Worm (Caenorhabditis elegans) whole organism, L2 larva: ENCODE data around the gene lab-2.

Experiments
- C34F6.9 ChIP-seq: fragments of 150-350 bp; optimal IDR thresholded peaks from 2 replicates; lab custom pipeline; 2014; ENCODE audit warnings: missing biosample characterization, missing genetic modification characterization
- F13H6.1 ChIP-seq: sonication (generic microtip); optimal IDR thresholded peaks from 2 replicates; lab custom pipeline; 2016; ENCODE audit warnings: missing genetic modification characterization, missing compliant biosample characterization
- R02D3.7 ChIP-seq: fragments of 150-350 bp; optimal IDR thresholded peaks from 2 replicates; lab custom pipeline; 2014; ENCODE audit warnings: missing biosample characterization, missing genetic modification characterization
- ZK546.5 ChIP-seq: sonication (generic microtip); optimal IDR thresholded peaks from 2 replicates; lab custom pipeline; 2017; ENCODE audit warnings: missing biosample characterization, missing genetic modification characterization
- aly-2 ChIP-seq: fragments of 150-350 bp; optimal IDR thresholded peaks from 2 replicates; lab custom pipeline; 2014; ENCODE audit warnings: missing biosample characterization, missing genetic modification characterization
- blmp-1 ChIP-seq: sonication (generic microtip); optimal IDR thresholded peaks from 2 replicates; lab custom pipeline; 2017; ENCODE audit warnings: missing genetic modification characterization, mild to moderate bottlenecking, missing compliant biosample characterization, antibody characterized with exemption, moderate library complexity; ENCODE audit not compliant: insufficient read depth
- ceh-16 ChIP-seq: fragments of 150-350 bp; optimal IDR thresholded peaks from 2 replicates; lab custom pipeline; 2014; ENCODE audit warnings: missing biosample characterization, missing genetic modification characterization
- crh-2 ChIP-seq: sonication (generic microtip); optimal IDR thresholded peaks from 2 replicates; lab custom pipeline; 2017; ENCODE audit warnings: missing biosample characterization, missing genetic modification characterization
- egl-27 ChIP-seq: sonication (generic microtip); optimal IDR thresholded peaks from 3 replicates; lab custom pipeline; 2017; ENCODE audit warnings: missing biosample characterization, missing genetic modification reagents, missing genetic modification characterization
- elt-1 ChIP-seq: fragments of 150-350 bp; optimal IDR thresholded peaks from 2 replicates; lab custom pipeline; 2014; ENCODE audit warnings: missing biosample characterization, missing genetic modification characterization
- fos-1 ChIP-seq: fragments of 150-350 bp; optimal IDR thresholded peaks from 2 replicates; lab custom pipeline; 2014; ENCODE audit warnings: missing biosample characterization, missing genetic modification characterization
- gmeb-1 ChIP-seq: fragments of 150-350 bp; optimal IDR thresholded peaks from 2 replicates; lab custom pipeline; 2014; ENCODE audit warnings: missing biosample characterization, missing genetic modification characterization
- lin-11 ChIP-seq: fragments of 150-350 bp; sonication (generic microtip); optimal IDR thresholded peaks from 2 replicates; lab custom pipeline; 2014; ENCODE audit warnings: missing biosample characterization, missing genetic modification characterization, inconsistent platforms, mixed read lengths
- lin-13 ChIP-seq: fragments of 150-350 bp; optimal IDR thresholded peaks from 2 replicates; lab custom pipeline; 2014; ENCODE audit warnings: missing biosample characterization, missing genetic modification reagents, missing genetic modification characterization
- lin-39 ChIP-seq: fragments of 150-350 bp; optimal IDR thresholded peaks from 2 replicates; lab custom pipeline; 2014; ENCODE audit warnings: missing biosample characterization, missing genetic modification reagents, missing genetic modification characterization
- lsy-2 ChIP-seq, 2 experiments: fragments of 150-350 bp in 1 of 2; sonication (generic microtip) in 1 of 2; optimal IDR thresholded peaks; 2 replicates each; lab custom pipeline; 2014 to 2017; ENCODE audit warnings: missing biosample characterization in 2 of 2, missing genetic modification characterization in 2 of 2
- mab-5 ChIP-seq: fragments of 150-350 bp; optimal IDR thresholded peaks from 2 replicates; lab custom pipeline; 2014; ENCODE audit warnings: missing biosample characterization, missing genetic modification characterization
- mbf-1 ChIP-seq: sonication (generic microtip); optimal IDR thresholded peaks from 2 replicates; lab custom pipeline; 2017; ENCODE audit warnings: missing biosample characterization, missing genetic modification characterization
- mdl-1 ChIP-seq, 2 experiments: fragments of 150-350 bp in 1 of 2; sonication (generic microtip) in 1 of 2; optimal IDR thresholded peaks; 2 replicates each; lab custom pipeline; 2017; ENCODE audit warnings: missing biosample characterization in 2 of 2, missing genetic modification characterization in 2 of 2
- nhr-11 ChIP-seq: fragments of 150-350 bp; optimal IDR thresholded peaks from 2 replicates; lab custom pipeline; 2014; ENCODE audit warnings: missing biosample characterization, missing genetic modification characterization
- nhr-12 ChIP-seq: fragments of 150-350 bp; optimal IDR thresholded peaks from 2 replicates; lab custom pipeline; 2014; ENCODE audit warnings: missing biosample characterization, missing genetic modification characterization
- nhr-129 ChIP-seq: fragments of 150-350 bp; optimal IDR thresholded peaks from 2 replicates; lab custom pipeline; 2014; ENCODE audit warnings: missing biosample characterization, missing genetic modification characterization
- nhr-21 ChIP-seq: fragments of 150-350 bp; optimal IDR thresholded peaks from 2 replicates; lab custom pipeline; 2014; ENCODE audit warnings: missing biosample characterization, missing genetic modification characterization
- nhr-237 ChIP-seq: fragments of 150-350 bp; optimal IDR thresholded peaks from 2 replicates; lab custom pipeline; 2014; ENCODE audit warnings: missing biosample characterization, missing genetic modification characterization
- nhr-6 ChIP-seq: fragments of 150-350 bp; optimal IDR thresholded peaks from 2 replicates; lab custom pipeline; 2014; ENCODE audit warnings: missing biosample characterization, missing genetic modification characterization
- nhr-77 ChIP-seq: fragments of 150-350 bp; optimal IDR thresholded peaks from 2 replicates; lab custom pipeline; 2014; ENCODE audit warnings: missing biosample characterization, missing genetic modification characterization
- peb-1 ChIP-seq: fragments of 150-350 bp; optimal IDR thresholded peaks from 2 replicates; lab custom pipeline; 2014; ENCODE audit warnings: missing biosample characterization, missing genetic modification characterization
- skn-1 ChIP-seq: sonication (generic microtip); optimal IDR thresholded peaks from 2 replicates; lab custom pipeline; 2017; ENCODE audit warnings: missing biosample characterization, missing genetic modification characterization
- sma-9 ChIP-seq, 2 experiments: fragments of 150-350 bp in 1 of 2; sonication (generic microtip) in 1 of 2; optimal IDR thresholded peaks; 2 replicates each; lab custom pipeline; 2014 to 2016; ENCODE audit warnings: missing genetic modification characterization in 2 of 2, mild to moderate bottlenecking in 1 of 2, missing biosample characterization in 1 of 2, missing compliant biosample characterization in 1 of 2, missing genetic modification reagents in 1 of 2, moderate library complexity in 1 of 2
- unc-55 ChIP-seq: fragments of 150-350 bp; sonication (generic microtip); optimal IDR thresholded peaks from 3 replicates; lab custom pipeline; 2014; ENCODE audit warnings: missing biosample characterization, missing genetic modification reagents, missing genetic modification characterization
- unc-62 ChIP-seq: fragments of 150-350 bp; optimal IDR thresholded peaks from 2 replicates; lab custom pipeline; 2014; ENCODE audit warnings: missing biosample characterization, missing genetic modification reagents, missing genetic modification characterization
- zag-1 ChIP-seq: fragments of 150-350 bp; optimal IDR thresholded peaks from 2 replicates; lab custom pipeline; 2014; ENCODE audit warnings: missing biosample characterization, missing genetic modification characterization
- ztf-1 ChIP-seq: fragments of 200-800 bp; sonication (Bioruptor generic); conservative IDR thresholded peaks from 2 replicates; pipeline ENCODE4 v1.3.6; 2022; ENCODE audit warnings: missing genetic modification characterization, missing compliant biosample characterization
- ztf-11 ChIP-seq: sonication (generic microtip); optimal IDR thresholded peaks from 2 replicates; lab custom pipeline; 2017; ENCODE audit warnings: missing biosample characterization, missing genetic modification characterization

The lab-2 gene

DNA sequence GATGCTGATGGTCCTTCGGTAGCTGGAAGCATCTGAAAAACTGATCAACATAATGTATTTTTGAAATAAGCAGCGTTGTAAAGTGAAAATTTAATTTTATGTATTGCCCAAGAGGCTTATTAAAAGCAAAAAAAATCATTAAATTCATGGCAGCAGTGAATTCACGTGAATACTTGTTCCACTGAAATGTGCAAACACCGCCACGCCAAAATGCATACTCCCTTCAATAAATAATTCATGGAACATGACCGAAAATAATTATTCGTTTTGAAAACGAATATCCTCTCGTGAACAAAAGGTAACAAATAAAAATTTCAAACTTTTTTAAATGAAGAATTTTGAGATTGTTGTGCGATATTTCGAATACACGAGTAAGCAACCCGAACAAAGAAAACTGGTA, 27.9 kb upstream of the lab-2 start, which contains the start of gene F08F8.10 (continued):
- TF ChIP-seq R02D3.7 (tag; lab: Kevin White, UChicago) (no peak), egl-27 (tag; lab: Kevin White, UChicago) (no peak), zag-1 (tag; lab: Kevin White, UChicago) (no peak), skn-1 (tag; lab: Kevin White, UChicago) (no peak), nhr-21 (tag; lab: Kevin White, UChicago) (no peak), nhr-129 (tag; lab: Kevin White, UChicago) (peak; percentile 45), nhr-237 (tag; lab: Kevin White, UChicago) (no peak)

DNA sequence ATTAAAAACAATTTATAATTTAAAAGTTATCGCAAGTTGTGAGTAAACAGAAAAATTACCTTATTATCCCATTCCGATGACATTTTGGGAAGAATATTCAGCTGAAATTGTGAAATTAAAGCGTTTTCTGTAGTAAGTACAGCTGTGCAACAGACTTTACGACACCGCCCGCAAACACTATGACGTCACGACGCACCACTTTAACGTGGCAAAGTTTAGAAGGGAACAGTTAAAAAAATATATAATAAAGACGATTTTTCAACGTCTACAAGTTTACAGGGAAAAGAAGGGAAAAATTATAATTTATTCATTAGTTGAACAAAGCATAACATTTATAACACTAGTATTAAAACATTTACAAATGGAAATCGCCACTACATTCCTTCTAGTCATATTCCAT, 24.5 kb upstream of the lab-2 start, which contains the start of gene F08F8.9:
F08F8.9 (minus strand) TSS at position 101 of the 400 bp plus-strand sequence.
- peak; percentile 8 for TF ChIP-seq crh-2 (tag; lab: Kevin White, UChicago)
- no peak for TF ChIP-seq blmp-1 (tag; lab: Kevin White, UChicago)

DNA sequence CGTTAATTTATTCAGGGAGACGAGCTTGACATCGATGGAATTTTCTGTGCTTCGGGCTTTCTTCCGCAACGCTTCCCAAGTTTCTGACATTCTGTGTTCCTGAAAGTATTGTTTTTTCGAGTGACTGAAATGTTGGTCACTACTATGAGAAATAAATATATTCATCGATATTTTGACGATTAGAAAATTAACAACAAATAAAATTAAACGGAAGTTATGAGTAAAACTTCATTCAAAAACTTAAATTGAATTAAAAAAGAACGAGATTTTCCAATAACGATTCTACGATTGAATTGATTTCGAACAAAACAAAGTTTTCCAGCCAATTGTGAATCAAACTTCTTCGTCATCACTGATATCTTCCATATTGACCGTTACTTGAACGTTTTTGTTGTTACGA, 19.7 kb upstream of the lab-2 start, which contains the start of gene gos-28:
gos-28 (minus strand) TSS at position 101 of the 400 bp plus-strand sequence.
- TF ChIP-seq mab-5 (tag; lab: Kevin White, UChicago) (no peak), lin-11 (no peak), ZK546.5 (tag; lab: Kevin White, UChicago) (no peak), peb-1 (no peak), mbf-1 (tag; lab: Kevin White, UChicago) (no peak), nhr-21 (tag; lab: Kevin White, UChicago) (no peak), nhr-12 (tag; lab: Kevin White, UChicago) (no peak), nhr-77 (tag; lab: Kevin White, UChicago) (no peak), mdl-1 (tag; optimal IDR thresholded peaks at IDR 0.05; lab: Kevin White, UChicago) (no peak), aly-2 (no peak)

ce11 chrIII:7347049-7347448, 17.6 kb upstream of the lab-2 start, which contains the start of gene F08F8.7:
Gene F08F8.7, minus strand, starts transcription at chrIII:7347149.
- TF ChIP-seq lin-39 (tag; lab: Kevin White, UChicago): no peak
- TF ChIP-seq lsy-2 (tag; optimal IDR thresholded peaks at IDR 0.05; lab: Kevin White, UChicago): no peak
- no peak for TF ChIP-seq nhr-77 (tag; lab: Kevin White, UChicago)
- TF ChIP-seq unc-62 (GFP tag; lab: Kevin White, UChicago): no peak
- no peak for TF ChIP-seq nhr-11
- TF ChIP-seq C34F6.9: no peak
- TF ChIP-seq lin-11: no peak

DNA sequence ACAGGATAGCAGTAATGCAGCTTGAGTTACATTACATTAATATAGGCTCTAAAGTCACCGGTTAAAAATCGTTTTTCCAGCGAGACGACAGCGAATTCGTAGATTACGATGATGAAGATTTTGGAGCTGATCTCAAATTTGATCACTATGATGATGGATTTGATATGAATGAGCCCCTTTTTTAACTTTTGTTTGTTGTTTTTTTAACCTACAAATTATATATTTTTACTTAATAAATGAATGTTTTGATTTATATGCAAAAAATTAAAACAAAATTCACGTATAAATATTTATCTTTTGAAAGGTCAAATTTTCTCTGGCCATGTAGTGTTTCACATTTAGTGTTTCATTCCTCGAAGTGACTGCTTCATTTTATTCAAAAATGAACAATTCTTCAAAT, 14.0 kb upstream of the lab-2 start, which contains the start of gene F08F8.6:
F08F8.6 (plus strand) TSS at position 301 of the 400 bp plus-strand sequence.
- TF ChIP-seq unc-55 (no peak), ceh-16 (tag; lab: Kevin White, UChicago) (no peak), lin-39 (tag; lab: Kevin White, UChicago) (no peak)

DNA sequence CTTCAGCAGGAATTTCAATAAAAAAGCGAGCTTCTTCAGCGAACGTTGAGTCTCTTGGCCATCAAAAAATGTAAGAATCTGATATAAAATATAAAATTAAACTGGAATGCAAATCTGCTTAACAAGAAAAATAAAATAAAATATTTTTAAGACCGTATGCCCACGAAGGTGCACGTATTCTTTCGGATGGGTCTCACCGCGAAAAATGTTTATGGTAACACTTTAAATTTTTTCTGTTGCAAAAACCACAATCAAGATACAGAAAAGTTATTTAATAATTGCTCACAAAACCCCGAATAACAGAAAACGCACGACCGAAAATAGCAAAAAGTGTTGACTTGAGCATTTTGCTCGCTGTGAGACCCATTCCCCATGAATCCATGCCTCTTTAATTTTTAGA, 9.7 kb upstream of the lab-2 start:
- TF ChIP-seq nhr-237 (tag; lab: Kevin White, UChicago) (no peak), aly-2 (no peak), ztf-11 (tag; lab: Kevin White, UChicago) (no peak), elt-1 (tag; lab: Kevin White, UChicago) (no peak), nhr-129 (tag; lab: Kevin White, UChicago) (no peak), unc-55 (no peak), nhr-6 (no peak), gmeb-1 (no peak), ZK546.5 (tag; lab: Kevin White, UChicago) (no peak), fos-1 (tag; lab: Kevin White, UChicago) (no peak), F13H6.1 (tag; lab: Kevin White, UChicago) (no peak), unc-62 (GFP tag; lab: Kevin White, UChicago) (no peak), lin-11 (no peak), nhr-21 (tag; lab: Kevin White, UChicago) (no peak), nhr-11 (no peak), ztf-1 (no peak), sma-9 (GFP tag; optimal IDR thresholded peaks at IDR 0.05; lab: Kevin White, UChicago) (no peak), sma-9 (tag; optimal IDR thresholded peaks at IDR 0.05; lab: Kevin White, UChicago) (no peak), C34F6.9 (no peak), lin-13 (GFP tag; lab: Kevin White, UChicago) (no peak)
